Fruit fly (Drosophila melanogaster): ENCODE measurements around the gene CG7702.

The CG7702 gene

dm6 chr3R:18698855-18699569 is 29.8 kb downstream of the CG7702 start:
- TF ChIP-seq Mio (GFP tag; optimal IDR thresholded peaks at IDR 0.05), result no peak
- no peak for TF ChIP-seq dmrt93B (GFP tag; optimal IDR thresholded peaks at IDR 0.05)
- no peak for TF ChIP-seq br (GFP tag; optimal IDR thresholded peaks at IDR 0.05)
- no peak for TF ChIP-seq Abd-B (GFP tag; optimal IDR thresholded peaks at IDR 0.05)
- TF ChIP-seq Sp1 (GFP tag; optimal IDR thresholded peaks at IDR 0.05), result no peak
- TF ChIP-seq woc (GFP tag; optimal IDR thresholded peaks at IDR 0.05), result no peak
- TF ChIP-seq Hr83 (GFP tag; optimal IDR thresholded peaks at IDR 0.05; ENCODE audit: poor library complexity, severe bottlenecking), result no peak
- TF ChIP-seq dl (GFP tag; optimal IDR thresholded peaks at IDR 0.05; ENCODE audit: insufficient read depth in 1 of 2, partially characterized antibody in 2 of 2), result no peak
- TF ChIP-seq sage (GFP tag; optimal IDR thresholded peaks at IDR 0.05), result no peak

dm6 chr3R:18703514-18703913 is 34.3 kb downstream of the CG7702 start:
- TF ChIP-seq ey (GFP tag; optimal IDR thresholded peaks at IDR 0.05) (no peak), foxo (GFP tag; optimal IDR thresholded peaks at IDR 0.05) (no peak), lola (GFP tag; optimal IDR thresholded peaks at IDR 0.05) (no peak), Rel (GFP tag; optimal IDR thresholded peaks at IDR 0.05) (no peak), Rel (tag; optimal IDR thresholded peaks at IDR 0.05) (no peak), usp (GFP tag; optimal IDR thresholded peaks at IDR 0.05) (no peak), Dif (GFP tag; optimal IDR thresholded peaks at IDR 0.05; ENCODE audit: partially characterized antibody) (no peak), brk (GFP tag; optimal IDR thresholded peaks at IDR 0.05) (no peak)

dm6 chr3R:18705150-18705549 is 36.0 kb downstream of the CG7702 start, which contains the start of the genes ChAT and VAChT:
TSS of gene ChAT (plus strand) at chr3R:18705501.
TSS of gene VAChT (plus strand) at chr3R:18705501.
- TF ChIP-seq dl (GFP tag; optimal IDR thresholded peaks at IDR 0.05; ENCODE audit: insufficient read depth in 1 of 2, partially characterized antibody in 2 of 2) (no peak), fru (GFP tag; optimal IDR thresholded peaks at IDR 0.05) (no peak), jim (GFP tag; optimal IDR thresholded peaks at IDR 0.05) (no peak), psq (GFP tag; optimal IDR thresholded peaks at IDR 0.05) (no peak), dmrt93B (GFP tag; optimal IDR thresholded peaks at IDR 0.05) (no peak), lola (GFP tag; optimal IDR thresholded peaks at IDR 0.05) (no peak), dsf (GFP tag; optimal IDR thresholded peaks at IDR 0.05; ENCODE audit: borderline replicate concordance) (no peak), N (GFP tag; optimal IDR thresholded peaks at IDR 0.05) (no peak), Rel (GFP tag; optimal IDR thresholded peaks at IDR 0.05) (no peak), Rel (tag; optimal IDR thresholded peaks at IDR 0.05) (no peak), Dif (GFP tag; optimal IDR thresholded peaks at IDR 0.05; ENCODE audit: partially characterized antibody) (no peak), tai (GFP tag; optimal IDR thresholded peaks at IDR 0.05) (no peak), br (GFP tag; optimal IDR thresholded peaks at IDR 0.05) (no peak), sv (GFP tag; optimal IDR thresholded peaks at IDR 0.05) (no peak), woc (GFP tag; optimal IDR thresholded peaks at IDR 0.05) (no peak), brk (GFP tag; optimal IDR thresholded peaks at IDR 0.05) (no peak), Hnf4 (GFP tag; optimal IDR thresholded peaks at IDR 0.05) (no peak), pan (optimal IDR thresholded peaks at IDR 0.05) (no peak), Sp1 (GFP tag; optimal IDR thresholded peaks at IDR 0.05) (no peak), Hr78 (GFP tag; optimal IDR thresholded peaks at IDR 0.05) (no peak)

dm6 chr3R:18706289-18706688 is 37.1 kb downstream of the CG7702 start:
- TF ChIP-seq Dif (GFP tag; optimal IDR thresholded peaks at IDR 0.05; ENCODE audit: partially characterized antibody) (no peak), tai (GFP tag; optimal IDR thresholded peaks at IDR 0.05) (no peak), Hr78 (GFP tag; optimal IDR thresholded peaks at IDR 0.05) (no peak), GATAd (GFP tag; optimal IDR thresholded peaks at IDR 0.05) (no peak), Mio (GFP tag; optimal IDR thresholded peaks at IDR 0.05) (no peak)

dm6 chr3R:18707492-18707891 is 38.3 kb downstream of the CG7702 start:
- TF ChIP-seq Rel (GFP tag; optimal IDR thresholded peaks at IDR 0.05) (no peak), Rel (tag; optimal IDR thresholded peaks at IDR 0.05) (no peak), tai (GFP tag; optimal IDR thresholded peaks at IDR 0.05) (no peak), CrebA (GFP tag; optimal IDR thresholded peaks at IDR 0.05; ENCODE audit: borderline replicate concordance) (no peak), dsf (GFP tag; optimal IDR thresholded peaks at IDR 0.05; ENCODE audit: borderline replicate concordance) (no peak), Vsx2 (GFP tag; optimal IDR thresholded peaks at IDR 0.05; ENCODE audit: partially characterized antibody) (no peak), sv (GFP tag; optimal IDR thresholded peaks at IDR 0.05) (no peak), HLH106 (tag; optimal IDR thresholded peaks at IDR 0.05) (no peak), psq (GFP tag; optimal IDR thresholded peaks at IDR 0.05) (no peak), lola (GFP tag; optimal IDR thresholded peaks at IDR 0.05) (no peak), Hnf4 (GFP tag; optimal IDR thresholded peaks at IDR 0.05) (no peak), usp (GFP tag; optimal IDR thresholded peaks at IDR 0.05) (no peak), Jra (GFP tag; optimal IDR thresholded peaks at IDR 0.05) (no peak), CG9705 (GFP tag; optimal IDR thresholded peaks at IDR 0.05) (no peak), pan (optimal IDR thresholded peaks at IDR 0.05) (no peak), woc (GFP tag; optimal IDR thresholded peaks at IDR 0.05) (no peak)

Measured in whole organism, wandering third instar larva.